Worm (Caenorhabditis elegans) whole organism, L4 larva: ENCODE data around the gene D2024.1.

Experiments used
- F37D6.2 ChIP-seq: sonication (generic microtip); optimal IDR thresholded peaks from 2 replicates; lab custom pipeline; 2016; ENCODE audit warnings: mild to moderate bottlenecking, missing genetic modification characterization, missing compliant biosample characterization
- T20F7.1 ChIP-seq: fragments of 200-800 bp; sonication (Bioruptor generic); optimal IDR thresholded peaks from 2 replicates; lab custom pipeline; 2018; ENCODE audit warnings: mild to moderate bottlenecking, missing genetic modification characterization, missing compliant biosample characterization
- aha-1 ChIP-seq: fragments of 150-350 bp; peaks from one replicate; lab custom pipeline; 2014; ENCODE audit warnings: missing biosample characterization, missing genetic modification characterization
- ceh-20 ChIP-seq: fragments of 200-800 bp; sonication (Bioruptor generic); IDR thresholded peaks from 2 replicates; pipeline ENCODE4 v1.3.6; 2022; ENCODE audit warnings: missing genetic modification reagents, missing genetic modification characterization, missing compliant biosample characterization
- ceh-28 ChIP-seq: fragments of 150-350 bp; optimal IDR thresholded peaks from 2 replicates; lab custom pipeline; 2014; ENCODE audit warnings: missing biosample characterization, missing genetic modification reagents, missing genetic modification characterization
- dmd-6 ChIP-seq: fragments of 200-800 bp; sonication (Bioruptor generic); IDR thresholded peaks from 2 replicates; pipeline ENCODE4 v1.3.6; 2022; ENCODE audit warnings: missing genetic modification reagents, missing genetic modification characterization, missing compliant biosample characterization
- egl-43 ChIP-seq: fragments of 200-800 bp; sonication (Bioruptor generic); IDR thresholded peaks from 2 replicates; pipeline ENCODE4 v1.3.6; 2022; ENCODE audit warnings: missing genetic modification reagents, missing genetic modification characterization, missing compliant biosample characterization
- hif-1 ChIP-seq, 2 experiments: sonication (generic microtip); optimal IDR thresholded peaks; 2 replicates each; lab custom pipeline; 2016 to 2017; ENCODE audit warnings: missing compliant biosample characterization in 2 of 2, missing genetic modification characterization in 2 of 2, missing genetic modification reagents in 2 of 2, missing genotype in 2 of 2, mild to moderate bottlenecking in 1 of 2
- madf-5 ChIP-seq, 2 experiments: fragments of 200-800 bp; sonication (Bioruptor generic); IDR thresholded peaks; 2 replicates each; pipeline ENCODE4 v1.3.6; 2022; ENCODE audit warnings: missing compliant biosample characterization in 2 of 2, missing genetic modification characterization in 2 of 2
- nhr-77 ChIP-seq: fragments of 150-350 bp; optimal IDR thresholded peaks from 2 replicates; lab custom pipeline; 2014; ENCODE audit warnings: missing biosample characterization, missing genetic modification characterization
- sdz-12 ChIP-seq: fragments of 200-800 bp; sonication (Bioruptor generic); optimal IDR thresholded peaks from 2 replicates; lab custom pipeline; 2018; ENCODE audit warnings: mild to moderate bottlenecking, missing genetic modification characterization, missing compliant biosample characterization
- set-16 ChIP-seq: fragments of 200-800 bp; sonication (Bioruptor generic); IDR thresholded peaks from 2 replicates; pipeline ENCODE4 v1.3.6; 2022; ENCODE audit warnings: missing genetic modification reagents, missing genetic modification characterization, missing compliant biosample characterization
- skn-1 ChIP-seq: fragments of 150-350 bp; optimal IDR thresholded peaks from 2 replicates; lab custom pipeline; 2014; ENCODE audit warnings: missing biosample characterization, missing genetic modification characterization
- snpc-4 ChIP-seq: fragments of 150-350 bp; optimal IDR thresholded peaks from 2 replicates; lab custom pipeline; 2014; ENCODE audit warnings: missing biosample characterization, missing genetic modification characterization
- spr-3 ChIP-seq: fragments of 200-800 bp; sonication (Bioruptor generic); optimal IDR thresholded peaks from 2 replicates; lab custom pipeline; 2018; ENCODE audit warnings: mild to moderate bottlenecking, missing genetic modification characterization, missing compliant biosample characterization
- zfp-3 ChIP-seq: fragments of 200-800 bp; sonication (Bioruptor generic); conservative IDR thresholded peaks from 2 replicates; pipeline ENCODE4 v1.3.6; 2022; ENCODE audit warnings: missing genetic modification reagents, missing genetic modification characterization, missing compliant biosample characterization

Gene D2024.1

ce11 chrIV:7291957-7292356 is 44.6 kb downstream of the D2024.1 start, which contains the start of gene F42C5.4:
Gene F42C5.4, minus strand, starts transcription at chrIV:7292127.
- TF ChIP-seq aha-1: peak; percentile 91
- TF ChIP-seq snpc-4: no peak

ce11 chrIV:7294121-7294520 is 46.8 kb downstream of the D2024.1 start, which contains the start of gene F42C5.5:
Gene F42C5.5, minus strand, starts transcription at chrIV:7294221.
- TF ChIP-seq zfp-3 (GFP tag; lab: Robert Waterston, UW) (no peak), spr-3 (GFP tag; lab: Kevin White, UChicago) (no peak), F37D6.2 (tag; lab: Kevin White, UChicago) (no peak), hif-1 (tag; optimal IDR thresholded peaks at IDR 0.05; lab: Kevin White, UChicago) (no peak), dmd-6 (GFP tag; lab: Robert Waterston, UW) (no peak), nhr-77 (tag; lab: Kevin White, UChicago) (no peak), set-16 (GFP tag; lab: Robert Waterston, UW) (no peak), T20F7.1 (GFP tag; lab: Kevin White, UChicago) (no peak), ceh-28 (tag; lab: Kevin White, UChicago) (no peak), madf-5 (GFP tag; IDR thresholded peaks at IDR 0.05; lab: Robert Waterston, UW) (no peak), ceh-20 (GFP tag; lab: Robert Waterston, UW) (no peak), egl-43 (no peak), sdz-12 (GFP tag; lab: Kevin White, UChicago) (no peak), skn-1 (no peak)
